Worm (Caenorhabditis elegans): ENCODE results near the gene Y41E3.18.

Gene Y41E3.18

DNA sequence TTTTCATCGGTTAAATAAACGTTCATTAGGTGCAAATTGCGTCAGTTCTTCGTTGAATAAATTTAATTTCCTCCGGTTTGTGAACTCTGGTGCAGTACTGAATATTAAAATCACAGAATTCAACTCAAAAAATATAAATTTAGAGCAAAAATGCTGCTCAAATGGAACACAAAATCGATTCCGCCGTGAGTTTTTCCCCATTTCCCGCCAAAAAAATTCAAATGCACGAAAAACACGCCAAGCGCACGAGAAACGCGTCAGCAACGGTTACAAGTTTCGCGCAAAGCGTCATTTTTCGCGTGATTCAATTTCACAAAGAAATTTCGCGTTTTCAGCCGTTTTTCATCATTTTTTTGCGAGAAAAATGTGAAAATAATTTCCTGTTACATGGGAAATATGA, 26.1 kb downstream of the Y41E3.18 start, which contains the start of gene hrpu-1 (continued):
- TF ChIP-seq gei-17 (GFP tag; optimal IDR thresholded peaks at IDR 0.05): peak; percentile 7
- TF ChIP-seq efl-1 (GFP tag; optimal IDR thresholded peaks at IDR 0.05): peak; percentile 88
- peak; percentile 75 for TF ChIP-seq rcor-1 (GFP tag; IDR thresholded peaks at IDR 0.05)
- TF ChIP-seq F57C9.4 (tag; optimal IDR thresholded peaks at IDR 0.05): no peak
- peak; percentile 97 for TF ChIP-seq lin-54 (GFP tag; optimal IDR thresholded peaks at IDR 0.05)
- TF ChIP-seq snpc-1.1 (tag; optimal IDR thresholded peaks at IDR 0.05; ENCODE audit: insufficient read depth): peak; percentile 8
- TF ChIP-seq snpc-3.4 (tag; optimal IDR thresholded peaks at IDR 0.05): peak; percentile 90
- TF ChIP-seq egl-44 (GFP tag; IDR thresholded peaks at IDR 0.05): 0 out of 2 replicates have a peak, but pooled peaks have one; percentile 25
- TF ChIP-seq ZK185.1 (tag; optimal IDR thresholded peaks at IDR 0.05; ENCODE audit: poor library complexity, severe bottlenecking): peak; percentile 62
- TF ChIP-seq F55B11.4 (tag; optimal IDR thresholded peaks at IDR 0.05; ENCODE audit: borderline replicate concordance, insufficient read depth): no peak
- no peak for TF ChIP-seq nhr-179 (tag; optimal IDR thresholded peaks at IDR 0.05)
- no peak for TF ChIP-seq nfya-1 (tag; optimal IDR thresholded peaks at IDR 0.05; ENCODE audit: borderline replicate concordance, insufficient read depth)
- TF ChIP-seq repo-1 (tag; optimal IDR thresholded peaks at IDR 0.05): peak; percentile 74
- peak; percentile 76 for TF ChIP-seq D2030.7 (GFP tag; IDR thresholded peaks at IDR 0.05)
- TF ChIP-seq C06A6.2 (GFP tag; conservative IDR thresholded peaks at IDR 0.05): no peak
- no peak for TF ChIP-seq ceh-58 (GFP tag; IDR thresholded peaks at IDR 0.05)
- TF ChIP-seq hrde-1 (tag; optimal IDR thresholded peaks at IDR 0.05; ENCODE audit: borderline replicate concordance): peak; percentile 41
- TF ChIP-seq K12H6.12 (tag; optimal IDR thresholded peaks at IDR 0.05): peak; percentile 50
- peak; percentile 94 for TF ChIP-seq dox-1 (GFP tag; IDR thresholded peaks at IDR 0.05)
- TF ChIP-seq athp-1 (tag; optimal IDR thresholded peaks at IDR 0.05): peak; percentile 73
- TF ChIP-seq mes-4 (tag; optimal IDR thresholded peaks at IDR 0.05): no peak
- peak; percentile 40 for TF ChIP-seq atf-7 (tag; optimal IDR thresholded peaks at IDR 0.05)
- no peak for TF ChIP-seq ztf-28 (GFP tag; IDR thresholded peaks at IDR 0.05)
- TF ChIP-seq sdz-38 (tag; optimal IDR thresholded peaks at IDR 0.05): no peak
- peak; percentile 39; the same call in 1 of the 2 replicates for TF ChIP-seq cebp-1 (GFP tag; IDR thresholded peaks at IDR 0.05)
- peak; percentile 79 for TF ChIP-seq cebp-1 (tag; optimal IDR thresholded peaks at IDR 0.05)
- TF ChIP-seq egrh-3 (GFP tag; IDR thresholded peaks at IDR 0.05): no peak
- TF ChIP-seq ceh-79 (tag; optimal IDR thresholded peaks at IDR 0.05): no peak
- TF ChIP-seq rpc-1 (optimal IDR thresholded peaks at IDR 0.05): no peak
- no peak for TF ChIP-seq rpc-1 (tag; optimal IDR thresholded peaks at IDR 0.05)
- peak; percentile 72 for TF ChIP-seq dpl-1 (GFP tag; optimal IDR thresholded peaks at IDR 0.05)
- 0 out of 2 replicates have a peak, but pooled peaks have one; percentile 19 for TF ChIP-seq C17E4.6 (GFP tag; IDR thresholded peaks at IDR 0.05)
- peak; percentile 46 to 53 for TF ChIP-seq let-607 (tag; optimal IDR thresholded peaks at IDR 0.05)
- TF ChIP-seq ceh-27 (GFP tag; optimal IDR thresholded peaks at IDR 0.05): peak; percentile 57
- TF ChIP-seq rec-8 (tag; optimal IDR thresholded peaks at IDR 0.05): no peak
- no peak for TF ChIP-seq nhr-120 (GFP tag; IDR thresholded peaks at IDR 0.05)
- TF ChIP-seq ets-4 (GFP tag; optimal IDR thresholded peaks at IDR 0.05): no peak
- TF ChIP-seq ztf-25 (GFP tag; IDR thresholded peaks at IDR 0.05): no peak
- peak; percentile 89; the same call in 1 of the 2 replicates for TF ChIP-seq Y53G8AR.9 (GFP tag; conservative IDR thresholded peaks at IDR 0.05)
- no peak for TF ChIP-seq unc-62 (GFP tag; optimal IDR thresholded peaks at IDR 0.05)
- no peak for TF ChIP-seq nhr-27 (tag; optimal IDR thresholded peaks at IDR 0.05)
- TF ChIP-seq lir-1 (GFP tag; conservative IDR thresholded peaks at IDR 0.05): peak; percentile 77
- peak; percentile 40 for TF ChIP-seq ceh-100 (GFP tag; IDR thresholded peaks at IDR 0.05)
- TF ChIP-seq ztf-18 (tag; optimal IDR thresholded peaks at IDR 0.05): peak; percentile 100
- TF ChIP-seq tlf-1 (GFP tag; optimal IDR thresholded peaks at IDR 0.05): peak; percentile 84
- TF ChIP-seq ama-1 (optimal IDR thresholded peaks at IDR 0.05): no peak
- peak in 1 of 2 experiments; percentile 39 for TF ChIP-seq ama-1 (GFP tag; optimal IDR thresholded peaks at IDR 0.05)
- no peak for TF ChIP-seq T07F8.4 (tag; optimal IDR thresholded peaks at IDR 0.05)
- TF ChIP-seq ztf-26 (tag; optimal IDR thresholded peaks at IDR 0.05): peak; percentile 20

All from whole organism, young adult.